Worm (Caenorhabditis elegans): Measurements from ENCODE around the gene nrde-1.

DNA sequence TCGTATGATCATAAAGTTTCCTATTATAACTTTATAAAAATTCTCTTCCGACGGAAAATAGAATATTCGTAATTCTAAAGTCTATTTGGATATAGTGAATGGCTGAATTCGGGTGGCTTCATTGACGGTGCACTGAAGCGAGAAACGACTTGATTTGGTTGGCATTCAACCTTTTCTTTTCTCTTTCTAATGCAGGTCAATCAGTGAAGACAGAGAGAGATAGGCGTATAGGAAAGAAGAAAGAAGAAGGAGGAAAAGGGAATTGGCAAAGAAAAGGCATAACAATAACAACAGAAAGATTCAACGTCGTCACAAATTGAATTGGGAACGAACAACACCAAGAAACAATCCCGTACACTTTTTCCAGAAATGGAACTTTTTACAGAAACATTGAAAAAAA is 37.8 kb upstream of the nrde-1 start:
- TF ChIP-seq fos-1 (tag; optimal IDR thresholded peaks at IDR 0.05) (no peak), lsy-2 (tag; optimal IDR thresholded peaks at IDR 0.05) (no peak)

Data from whole organism, L4 larva.